Fruit fly (Drosophila melanogaster) whole organism, embryonic: ENCODE results near the gene PIG-C.

Experiments
- Ada2b ChIP-seq: fragments of 200-800 bp; sonication (Bioruptor generic); IDR thresholded peaks from 2 replicates; pipeline ENCODE4 v1.3.6; 2022; ENCODE audit warnings: missing biosample characterization, missing genetic modification characterization
- CG10147 ChIP-seq: fragments of 200-800 bp; sonication (Bioruptor generic); optimal IDR thresholded peaks from 2 replicates; lab custom pipeline; 2019; ENCODE audit warnings: missing biosample characterization, mild to moderate bottlenecking, missing genetic modification characterization, moderate library complexity
- CG10267 ChIP-seq: fragments of 200-800 bp; sonication (Bioruptor generic); optimal IDR thresholded peaks from 2 replicates; lab custom pipeline; 2018; ENCODE audit warnings: missing biosample characterization, mild to moderate bottlenecking, missing genetic modification characterization, moderate library complexity
- CG10431 ChIP-seq: fragments of 200-800 bp; sonication (Bioruptor generic); optimal IDR thresholded peaks from 3 replicates; lab custom pipeline; 2018; ENCODE audit warnings: missing biosample characterization, mild to moderate bottlenecking, missing genetic modification characterization
- CG10654 ChIP-seq: fragments of 200-800 bp; sonication (Bioruptor generic); optimal IDR thresholded peaks from 2 replicates; lab custom pipeline; 2016; ENCODE audit warnings: missing biosample characterization, missing genetic modification characterization
- CG10979 ChIP-seq: fragments of 200-800 bp; sonication (Bioruptor generic); optimal IDR thresholded peaks from 2 replicates; lab custom pipeline; 2018; ENCODE audit warnings: missing biosample characterization, mild to moderate bottlenecking, missing genetic modification characterization, moderate library complexity
- CG12071 ChIP-seq: fragments of 200-800 bp; sonication (Bioruptor generic); optimal IDR thresholded peaks from 3 replicates; lab custom pipeline; 2018; ENCODE audit warnings: missing biosample characterization, mild to moderate bottlenecking, missing genetic modification characterization
- CG12155 ChIP-seq: fragments of 200-800 bp; sonication (Bioruptor generic); optimal IDR thresholded peaks from 3 replicates; lab custom pipeline; 2016; ENCODE audit warnings: missing biosample characterization, missing genetic modification characterization
- CG12219 ChIP-seq: fragments of 200-800 bp; sonication (Bioruptor generic); optimal IDR thresholded peaks from 3 replicates; lab custom pipeline; 2018; ENCODE audit warnings: missing biosample characterization, mild to moderate bottlenecking, missing genetic modification characterization
- CG13123 ChIP-seq: fragments of 200-800 bp; sonication (Bioruptor generic); optimal IDR thresholded peaks from 2 replicates; lab custom pipeline; 2016; ENCODE audit warnings: missing biosample characterization, missing genetic modification characterization
- CG14050 ChIP-seq: fragments of 200-800 bp; sonication (Bioruptor generic); IDR thresholded peaks from 3 replicates; pipeline ENCODE4 v1.3.6; 2022; ENCODE audit warnings: missing biosample characterization, missing genetic modification characterization
- CG15073 ChIP-seq: fragments of 200-800 bp; sonication (Bioruptor generic); optimal IDR thresholded peaks from 2 replicates; lab custom pipeline; 2016; ENCODE audit warnings: missing biosample characterization, missing genetic modification characterization
- CG16863 ChIP-seq: fragments of 200-800 bp; sonication (Bioruptor generic); optimal IDR thresholded peaks from 3 replicates; lab custom pipeline; 2016; ENCODE audit warnings: missing biosample characterization, missing genetic modification characterization
- CG17186 ChIP-seq: fragments of 200-800 bp; sonication (Bioruptor generic); optimal IDR thresholded peaks from 3 replicates; lab custom pipeline; 2017; ENCODE audit warnings: missing biosample characterization, missing genetic modification reagents, missing genetic modification characterization
- CG17385 ChIP-seq: fragments of 200-800 bp; sonication (Bioruptor generic); optimal IDR thresholded peaks from 3 replicates; lab custom pipeline; 2018; ENCODE audit warnings: missing biosample characterization, mild to moderate bottlenecking, missing genetic modification characterization
- CG17912 ChIP-seq: fragments of 200-800 bp; sonication (Bioruptor generic); optimal IDR thresholded peaks from 2 replicates; lab custom pipeline; 2018; ENCODE audit warnings: missing biosample characterization, mild to moderate bottlenecking, missing genetic modification characterization
- CG18764 ChIP-seq: fragments of 200-800 bp; sonication (Bioruptor generic); optimal IDR thresholded peaks from 3 replicates; lab custom pipeline; 2016; ENCODE audit warnings: missing biosample characterization, missing genetic modification characterization
- CG2875 ChIP-seq: fragments of 200-800 bp; sonication (Bioruptor generic); optimal IDR thresholded peaks from 2 replicates; lab custom pipeline; 2017; ENCODE audit warnings: missing biosample characterization, mild to moderate bottlenecking, missing genetic modification characterization, missing genetic modification reagents
- CG31441 ChIP-seq: fragments of 200-800 bp; sonication (Bioruptor generic); IDR thresholded peaks from 2 replicates; pipeline ENCODE4 v1.3.6; 2022; ENCODE audit warnings: missing biosample characterization, missing genetic modification characterization
- CG32532 ChIP-seq: fragments of 200-800 bp; sonication (Bioruptor generic); IDR thresholded peaks from 2 replicates; pipeline ENCODE4 v1.3.6; 2022; ENCODE audit warnings: missing biosample characterization, missing genetic modification characterization
- CG34422 ChIP-seq: fragments of 200-800 bp; sonication (Bioruptor generic); IDR thresholded peaks from 3 replicates; pipeline ENCODE4 v1.3.6; 2022; ENCODE audit warnings: missing biosample characterization, missing genetic modification characterization
- CG4424 ChIP-seq: fragments of 200-800 bp; sonication (Bioruptor generic); optimal IDR thresholded peaks from 3 replicates; lab custom pipeline; 2016; ENCODE audit warnings: missing biosample characterization, missing genetic modification characterization
- CG4707 ChIP-seq: fragments of 200-800 bp; sonication (Bioruptor generic); optimal IDR thresholded peaks from 2 replicates; lab custom pipeline; 2018; ENCODE audit warnings: missing biosample characterization, mild to moderate bottlenecking, missing genetic modification characterization, moderate library complexity
- CG4820 ChIP-seq: fragments of 200-800 bp; sonication (Bioruptor generic); optimal IDR thresholded peaks from 3 replicates; lab custom pipeline; 2016; ENCODE audit warnings: missing biosample characterization, missing genetic modification characterization
- CG7357 ChIP-seq: fragments of 200-800 bp; sonication (Bioruptor generic); IDR thresholded peaks from 3 replicates; pipeline ENCODE4 v1.3.6; 2022; ENCODE audit warnings: missing biosample characterization, missing genetic modification characterization
- CG7745 ChIP-seq: fragments of 200-800 bp; sonication (Bioruptor generic); optimal IDR thresholded peaks from 2 replicates; lab custom pipeline; 2018; ENCODE audit warnings: missing biosample characterization, mild to moderate bottlenecking, missing genetic modification characterization, moderate library complexity
- CG8359 ChIP-seq: fragments of 200-800 bp; sonication (Bioruptor generic); optimal IDR thresholded peaks from 2 replicates; lab custom pipeline; 2017; ENCODE audit warnings: missing biosample characterization, mild to moderate bottlenecking, missing genetic modification characterization, borderline replicate concordance
- CG8944 ChIP-seq: fragments of 200-800 bp; sonication (Bioruptor generic); optimal IDR thresholded peaks from 3 replicates; lab custom pipeline; 2016; ENCODE audit warnings: missing biosample characterization, missing genetic modification characterization
- CG9727 ChIP-seq: fragments of 200-800 bp; sonication (Bioruptor generic); optimal IDR thresholded peaks from 3 replicates; lab custom pipeline; 2017; ENCODE audit warnings: missing biosample characterization, mild to moderate bottlenecking, missing genetic modification characterization
- Ets97D ChIP-seq: fragments of 200-800 bp; sonication (Bioruptor generic); optimal IDR thresholded peaks from 3 replicates; lab custom pipeline; 2016; ENCODE audit warnings: missing biosample characterization, missing genetic modification characterization
- GATAe ChIP-seq: fragments of 200-800 bp; sonication (Bioruptor generic); conservative IDR thresholded peaks from 2 replicates; pipeline ENCODE4 v1.3.6; 2022; ENCODE audit warnings: missing biosample characterization, missing genetic modification characterization
- Gsc ChIP-seq: fragments of 200-800 bp; sonication (Bioruptor generic); IDR thresholded peaks from 2 replicates; pipeline ENCODE4 v1.3.6; 2022; ENCODE audit warnings: missing biosample characterization, missing genetic modification characterization
- HLH54F ChIP-seq: fragments of 200-800 bp; sonication (Bioruptor generic); optimal IDR thresholded peaks from 3 replicates; lab custom pipeline; 2016; ENCODE audit warnings: missing biosample characterization, missing genetic modification characterization
- HmgZ ChIP-seq: fragments of 200-800 bp; sonication (Bioruptor generic); optimal IDR thresholded peaks from 2 replicates; lab custom pipeline; 2018; ENCODE audit warnings: missing biosample characterization, mild to moderate bottlenecking, missing genetic modification characterization
- Hsf ChIP-seq: fragments of 200-800 bp; sonication (Bioruptor generic); optimal IDR thresholded peaks from 3 replicates; lab custom pipeline; 2016; ENCODE audit warnings: missing biosample characterization, missing genetic modification characterization
- Ravus ChIP-seq: fragments of 200-800 bp; sonication (Bioruptor generic); IDR thresholded peaks from 2 replicates; pipeline ENCODE4 v1.3.6; 2022; ENCODE audit warnings: missing biosample characterization, missing genetic modification characterization
- Side ChIP-seq: fragments of 200-800 bp; sonication (Bioruptor generic); optimal IDR thresholded peaks from 2 replicates; lab custom pipeline; 2016; ENCODE audit warnings: missing biosample characterization, missing genetic modification characterization
- Sry-β ChIP-seq: fragments of 200-800 bp; sonication (Bioruptor generic); optimal IDR thresholded peaks from 2 replicates; lab custom pipeline; 2018; ENCODE audit warnings: missing biosample characterization, mild to moderate bottlenecking, missing genetic modification characterization, moderate library complexity
- Sry-δ ChIP-seq: fragments of 200-800 bp; sonication (Bioruptor generic); optimal IDR thresholded peaks from 2 replicates; lab custom pipeline; 2016; ENCODE audit warnings: missing biosample characterization, missing genetic modification characterization
- btn ChIP-seq: fragments of 200-800 bp; sonication (Bioruptor generic); optimal IDR thresholded peaks from 2 replicates; lab custom pipeline; 2016; ENCODE audit warnings: missing biosample characterization, missing genetic modification characterization
- chif ChIP-seq, 2 experiments: fragments of 200-800 bp; sonication (Bioruptor generic); optimal IDR thresholded peaks; 3 replicates each; lab custom pipeline; 2016; ENCODE audit warnings: missing biosample characterization in 2 of 2, missing genetic modification characterization in 2 of 2
- chm ChIP-seq: fragments of 200-800 bp; sonication (Bioruptor generic); IDR thresholded peaks from 2 replicates; pipeline ENCODE4 v1.3.6; 2022; ENCODE audit warnings: missing biosample characterization, missing genetic modification characterization
- dan ChIP-seq: fragments of 200-800 bp; sonication (Bioruptor generic); IDR thresholded peaks from 2 replicates; pipeline ENCODE4 v1.3.6; 2022; ENCODE audit warnings: missing biosample characterization, missing genetic modification characterization
- dmrt11E ChIP-seq: fragments of 200-800 bp; sonication (Bioruptor generic); optimal IDR thresholded peaks from 3 replicates; lab custom pipeline; 2018; ENCODE audit warnings: missing biosample characterization, mild to moderate bottlenecking, missing genetic modification characterization, moderate library complexity
- eyg ChIP-seq: fragments of 200-800 bp; sonication (Bioruptor generic); optimal IDR thresholded peaks from 3 replicates; lab custom pipeline; 2016; ENCODE audit warnings: missing biosample characterization, missing genetic modification characterization
- pfk ChIP-seq: fragments of 200-800 bp; sonication (Bioruptor generic); optimal IDR thresholded peaks from 2 replicates; lab custom pipeline; 2018; ENCODE audit warnings: missing biosample characterization, mild to moderate bottlenecking, missing genetic modification characterization, moderate library complexity
- pzg ChIP-seq: fragments of 200-800 bp; sonication (Bioruptor generic); optimal IDR thresholded peaks from 3 replicates; lab custom pipeline; 2018; ENCODE audit warnings: missing biosample characterization, mild to moderate bottlenecking, missing genetic modification characterization, moderate library complexity
- scrt ChIP-seq: fragments of 200-800 bp; sonication (Bioruptor generic); optimal IDR thresholded peaks from 2 replicates; lab custom pipeline; 2018; ENCODE audit warnings: missing biosample characterization, mild to moderate bottlenecking, missing genetic modification characterization, moderate library complexity
- shn ChIP-seq: fragments of 200-800 bp; sonication (Bioruptor generic); optimal IDR thresholded peaks from 3 replicates; lab custom pipeline; 2016; ENCODE audit warnings: missing biosample characterization, missing genetic modification characterization
- so ChIP-seq: fragments of 200-800 bp; sonication (Bioruptor generic); IDR thresholded peaks from 3 replicates; pipeline ENCODE4 v1.3.6; 2022; ENCODE audit warnings: missing biosample characterization, missing genetic modification characterization
- tup ChIP-seq: fragments of 200-800 bp; sonication (Bioruptor generic); optimal IDR thresholded peaks from 2 replicates; lab custom pipeline; 2016; ENCODE audit warnings: missing biosample characterization, mild to moderate bottlenecking, missing genetic modification characterization, moderate library complexity
- vnd ChIP-seq: fragments of 200-800 bp; sonication (Bioruptor generic); IDR thresholded peaks from 3 replicates; pipeline ENCODE4 v1.3.6; 2022; ENCODE audit warnings: missing biosample characterization, missing genetic modification characterization; ENCODE audit not compliant: partially characterized antibody

Gene PIG-C

dm6 chr3L:3305430-3305829 lies 13.6 kb downstream of the PIG-C start (continued):
- peak; percentile 28 for TF ChIP-seq HmgZ (tag; lab: Kevin White, UChicago)
- TF ChIP-seq CG10431: no peak
- TF ChIP-seq CG17186: peak; percentile 3
- no peak for TF ChIP-seq Gsc (GFP tag; lab: Robert Waterston, UW)
- peak; percentile 58 for TF ChIP-seq CG12071 (GFP tag; lab: Kevin White, UChicago)
- no peak for TF ChIP-seq pfk
- no peak for TF ChIP-seq Ravus (GFP tag; lab: Robert Waterston, UW)
- TF ChIP-seq CG10654 (GFP tag; lab: Kevin White, UChicago): no peak
- no peak for TF ChIP-seq CG15073
- TF ChIP-seq CG4820 (GFP tag; lab: Kevin White, UChicago): peak; percentile 40
- peak; percentile 29 for TF ChIP-seq Side (GFP tag; lab: Kevin White, UChicago)
- no peak for TF ChIP-seq CG17912
- TF ChIP-seq dmrt11E (tag; lab: Kevin White, UChicago): peak; percentile 58
- TF ChIP-seq chif (GFP tag; optimal IDR thresholded peaks at IDR 0.05; lab: Kevin White, UChicago): peak in 1 of 2 experiments; percentile 27
- no peak for TF ChIP-seq dan (GFP tag; lab: Robert Waterston, UW)
- TF ChIP-seq Ets97D (GFP tag; lab: Kevin White, UChicago): no peak
- no peak for TF ChIP-seq vnd
- TF ChIP-seq CG10979 (tag; lab: Kevin White, UChicago): peak; percentile 39
- peak; percentile 55 for TF ChIP-seq CG18764 (GFP tag; lab: Kevin White, UChicago)
- peak; percentile 43; the same call in 2 of the 3 replicates for TF ChIP-seq so
- TF ChIP-seq shn (GFP tag; lab: Kevin White, UChicago): peak; percentile 5
- no peak for TF ChIP-seq GATAe (GFP tag; lab: Robert Waterston, UW)
- no peak for TF ChIP-seq scrt
- no peak for TF ChIP-seq Sry-δ
- TF ChIP-seq CG4424: no peak
- TF ChIP-seq CG34422 (GFP tag; lab: Robert Waterston, UW): no peak
- no peak for TF ChIP-seq CG7357 (GFP tag; lab: Robert Waterston, UW)
- TF ChIP-seq CG13123 (GFP tag; lab: Kevin White, UChicago): peak; percentile 24
- TF ChIP-seq CG14050 (GFP tag; lab: Robert Waterston, UW): no peak
- TF ChIP-seq Hsf (GFP tag; lab: Kevin White, UChicago): peak; percentile 15
- peak; percentile 21 for TF ChIP-seq CG12219 (GFP tag; lab: Kevin White, UChicago)
- TF ChIP-seq pzg (GFP tag; lab: Kevin White, UChicago): no peak
- TF ChIP-seq CG12155 (GFP tag; lab: Kevin White, UChicago): no peak
- TF ChIP-seq CG2875: peak; percentile 66
- peak; percentile 47 for TF ChIP-seq CG16863 (GFP tag; lab: Kevin White, UChicago)
- no peak for TF ChIP-seq Ada2b
- peak; percentile 44 for TF ChIP-seq CG9727 (GFP tag; lab: Kevin White, UChicago)
- TF ChIP-seq CG8944 (GFP tag; lab: Kevin White, UChicago): peak; percentile 42
- TF ChIP-seq eyg (GFP tag; lab: Kevin White, UChicago): no peak
- peak; percentile 1 for TF ChIP-seq Sry-β (GFP tag; lab: Kevin White, UChicago)
- no peak for TF ChIP-seq CG10147 (GFP tag; lab: Kevin White, UChicago)
- TF ChIP-seq CG17385 (GFP tag; lab: Kevin White, UChicago): no peak
- TF ChIP-seq CG31441 (GFP tag; lab: Robert Waterston, UW): peak; percentile 16; the same call in 1 of the 2 replicates
- TF ChIP-seq btn (GFP tag; lab: Kevin White, UChicago): peak; percentile 21
- no peak for TF ChIP-seq CG10267 (tag; lab: Kevin White, UChicago)
- no peak for TF ChIP-seq tup (GFP tag; lab: Kevin White, UChicago)
- TF ChIP-seq CG4707 (GFP tag; lab: Kevin White, UChicago): peak; percentile 34
- TF ChIP-seq CG8359: peak; percentile 49
- TF ChIP-seq CG32532 (GFP tag; lab: Robert Waterston, UW): no peak
- TF ChIP-seq CG7745 (tag; lab: Kevin White, UChicago): no peak
- TF ChIP-seq HLH54F (GFP tag; lab: Kevin White, UChicago): peak; percentile 9
- no peak for TF ChIP-seq chm (GFP tag; lab: Robert Waterston, UW)
